Fruit fly (Drosophila melanogaster) whole organism, prepupa: ENCODE data around the gene CG11396.
A peak's percentile ranks its signal among the peaks of the same experiment; 100 is the strongest.

Experiments
- CG10669 ChIP-seq: fragments of 200-800 bp; sonication (Bioruptor generic); optimal IDR thresholded peaks from 3 replicates; lab custom pipeline; 2018; ENCODE audit warnings: missing biosample characterization, mild to moderate bottlenecking, missing genetic modification characterization, moderate library complexity
- CG11294 ChIP-seq: fragments of 200-800 bp; sonication (Bioruptor generic); IDR thresholded peaks from 2 replicates; pipeline ENCODE4 v1.3.6; 2022; ENCODE audit warnings: missing biosample characterization, missing genetic modification characterization
- CG11762 ChIP-seq: fragments of 200-800 bp; sonication (Bioruptor generic); optimal IDR thresholded peaks from 3 replicates; lab custom pipeline; 2016; ENCODE audit warnings: missing biosample characterization, missing genetic modification characterization; ENCODE audit not compliant: insufficient read depth
- CG11902 ChIP-seq: fragments of 200-800 bp; sonication (Bioruptor generic); optimal IDR thresholded peaks from 3 replicates; lab custom pipeline; 2016; ENCODE audit warnings: missing biosample characterization, missing genetic modification characterization
- CG15336 ChIP-seq: fragments of 200-800 bp; sonication (Bioruptor generic); IDR thresholded peaks from 2 replicates; pipeline ENCODE4 v1.3.6; 2022; ENCODE audit warnings: missing biosample characterization, missing genetic modification characterization
- CG1621 ChIP-seq: fragments of 200-800 bp; sonication (Bioruptor generic); optimal IDR thresholded peaks from 3 replicates; lab custom pipeline; 2018; ENCODE audit warnings: missing biosample characterization, mild to moderate bottlenecking, missing genetic modification characterization
- CG3032 ChIP-seq: fragments of 200-800 bp; optimal IDR thresholded peaks from 2 replicates; lab custom pipeline; 2019; ENCODE audit warnings: missing biosample characterization, mild to moderate bottlenecking, missing genetic modification characterization, moderate library complexity
- CG31627 ChIP-seq: fragments of 200-800 bp; sonication (Bioruptor generic); optimal IDR thresholded peaks from 3 replicates; lab custom pipeline; 2016; ENCODE audit warnings: missing biosample characterization, missing genetic modification characterization
- CG32006 ChIP-seq: fragments of 200-800 bp; sonication (Bioruptor generic); optimal IDR thresholded peaks from 3 replicates; lab custom pipeline; 2017; ENCODE audit warnings: missing biosample characterization, mild to moderate bottlenecking, missing genetic modification characterization
- CG34406 ChIP-seq: fragments of 200-800 bp; sonication (Bioruptor generic); optimal IDR thresholded peaks from 3 replicates; lab custom pipeline; 2016; ENCODE audit warnings: missing biosample characterization, missing genetic modification characterization
- CG6276 ChIP-seq: fragments of 200-800 bp; sonication (Bioruptor generic); optimal IDR thresholded peaks from 2 replicates; lab custom pipeline; 2017; ENCODE audit warnings: missing biosample characterization, mild to moderate bottlenecking, missing genetic modification characterization
- CG6792 ChIP-seq: fragments of 200-800 bp; sonication (Bioruptor generic); optimal IDR thresholded peaks from 3 replicates; lab custom pipeline; 2016; ENCODE audit warnings: missing biosample characterization, missing genetic modification characterization
- CG6854 ChIP-seq: fragments of 200-800 bp; sonication (Bioruptor generic); optimal IDR thresholded peaks from 2 replicates; lab custom pipeline; 2017; ENCODE audit warnings: missing biosample characterization, mild to moderate bottlenecking, missing genetic modification characterization
- CG7368 ChIP-seq: fragments of 200-800 bp; sonication (Bioruptor generic); optimal IDR thresholded peaks from 3 replicates; lab custom pipeline; 2016; ENCODE audit warnings: missing biosample characterization, missing genetic modification characterization
- CG8119 ChIP-seq: fragments of 200-800 bp; sonication (Bioruptor generic); IDR thresholded peaks from 3 replicates; pipeline ENCODE4 v1.3.6; 2022; ENCODE audit warnings: missing biosample characterization, missing genetic modification characterization
- CG8319 ChIP-seq: fragments of 200-800 bp; sonication (Bioruptor generic); optimal IDR thresholded peaks from 3 replicates; lab custom pipeline; 2016; ENCODE audit warnings: missing biosample characterization, missing genetic modification characterization
- CG8632 ChIP-seq: fragments of 200-800 bp; sonication (Bioruptor generic); optimal IDR thresholded peaks from 3 replicates; lab custom pipeline; 2016; ENCODE audit warnings: missing biosample characterization, missing genetic modification characterization
- CG9139 ChIP-seq: fragments of 200-800 bp; sonication (Bioruptor generic); optimal IDR thresholded peaks from 3 replicates; lab custom pipeline; 2017; ENCODE audit warnings: missing biosample characterization, mild to moderate bottlenecking, missing genetic modification characterization
- Eip75B ChIP-seq: fragments of 200-800 bp; sonication (Bioruptor generic); optimal IDR thresholded peaks from 3 replicates; lab custom pipeline; 2016; ENCODE audit warnings: missing biosample characterization, missing genetic modification characterization
- Eip93F ChIP-seq: fragments of 200-800 bp; sonication (Bioruptor generic); optimal IDR thresholded peaks from 2 replicates; lab custom pipeline; 2016; ENCODE audit warnings: missing biosample characterization, mild to moderate bottlenecking, missing genetic modification characterization
- Ets96B ChIP-seq: fragments of 200-800 bp; optimal IDR thresholded peaks from 2 replicates; lab custom pipeline; 2019; ENCODE audit warnings: missing biosample characterization, mild to moderate bottlenecking, missing genetic modification characterization, moderate library complexity
- Gug ChIP-seq: fragments of 200-800 bp; sonication (Bioruptor generic); IDR thresholded peaks from 2 replicates; pipeline ENCODE4 v1.3.6; 2022; ENCODE audit warnings: missing biosample characterization, missing genetic modification characterization
- Hr39 ChIP-seq: fragments of 200-800 bp; sonication (Bioruptor generic); optimal IDR thresholded peaks from 2 replicates; lab custom pipeline; 2016; ENCODE audit warnings: missing biosample characterization, missing genetic modification characterization
- Met ChIP-seq: fragments of 200-800 bp; sonication (Bioruptor generic); optimal IDR thresholded peaks from 3 replicates; lab custom pipeline; 2016; ENCODE audit warnings: missing biosample characterization, missing genetic modification characterization
- OdsH ChIP-seq: fragments of 200-800 bp; sonication (Bioruptor generic); optimal IDR thresholded peaks from 3 replicates; lab custom pipeline; 2016; ENCODE audit warnings: missing biosample characterization, missing genetic modification characterization
- Smox ChIP-seq: fragments of 200-800 bp; sonication (Bioruptor generic); optimal IDR thresholded peaks from 3 replicates; lab custom pipeline; 2016; ENCODE audit warnings: missing biosample characterization, missing genetic modification characterization
- Sox102F ChIP-seq: fragments of 200-800 bp; sonication (Bioruptor generic); optimal IDR thresholded peaks from 2 replicates; lab custom pipeline; 2016; ENCODE audit warnings: missing biosample characterization, mild to moderate bottlenecking, missing genetic modification characterization
- Sox14 ChIP-seq: fragments of 200-800 bp; sonication (Bioruptor generic); optimal IDR thresholded peaks from 3 replicates; lab custom pipeline; 2016; ENCODE audit warnings: missing biosample characterization, missing genetic modification characterization
- achi ChIP-seq: fragments of 200-800 bp; sonication (Bioruptor generic); optimal IDR thresholded peaks from 3 replicates; lab custom pipeline; 2016; ENCODE audit warnings: missing biosample characterization, missing genetic modification characterization
- acj6 ChIP-seq: fragments of 200-800 bp; sonication (Bioruptor generic); optimal IDR thresholded peaks from 3 replicates; lab custom pipeline; 2016; ENCODE audit warnings: missing biosample characterization, missing genetic modification characterization
- dac ChIP-seq: fragments of 200-800 bp; sonication (Bioruptor generic); optimal IDR thresholded peaks from 2 replicates; lab custom pipeline; 2017; ENCODE audit warnings: missing biosample characterization, mild to moderate bottlenecking, missing genetic modification characterization
- dsx ChIP-seq: fragments of 200-800 bp; optimal IDR thresholded peaks from 3 replicates; lab custom pipeline; 2019; ENCODE audit warnings: missing biosample characterization, mild to moderate bottlenecking, missing genetic modification characterization, moderate library complexity; ENCODE audit not compliant: poor library complexity, severe bottlenecking
- esn ChIP-seq: fragments of 200-800 bp; sonication (Bioruptor generic); optimal IDR thresholded peaks from 2 replicates; lab custom pipeline; 2016; ENCODE audit warnings: missing biosample characterization, mild to moderate bottlenecking, missing genetic modification characterization, moderate library complexity
- fkh ChIP-seq: fragments of 200-800 bp; sonication (Bioruptor generic); optimal IDR thresholded peaks from 3 replicates; lab custom pipeline; 2017; ENCODE audit warnings: missing biosample characterization, mild to moderate bottlenecking, missing genetic modification characterization, moderate library complexity
- net ChIP-seq: fragments of 200-800 bp; sonication (Bioruptor generic); optimal IDR thresholded peaks from 3 replicates; lab custom pipeline; 2016; ENCODE audit warnings: missing biosample characterization, missing genetic modification characterization
- pdm3 ChIP-seq: fragments of 200-800 bp; sonication (Bioruptor generic); optimal IDR thresholded peaks from 3 replicates; lab custom pipeline; 2016; ENCODE audit warnings: missing biosample characterization, missing genetic modification characterization
- salr ChIP-seq, 2 experiments: fragments of 200-800 bp; sonication (Bioruptor generic); optimal IDR thresholded peaks; 3 replicates each; lab custom pipeline; 2016 to 2018; ENCODE audit warnings: missing biosample characterization in 2 of 2, missing genetic modification characterization in 2 of 2, mild to moderate bottlenecking in 1 of 2
- spab ChIP-seq: fragments of 200-800 bp; sonication (Bioruptor generic); optimal IDR thresholded peaks from 2 replicates; lab custom pipeline; 2017; ENCODE audit warnings: missing biosample characterization, mild to moderate bottlenecking, missing genetic modification characterization, missing genetic modification reagents
- ss ChIP-seq, 2 experiments: fragments of 200-800 bp; sonication (Bioruptor generic); optimal IDR thresholded peaks; 2 replicates in 1 of 2; 3 replicates in 1 of 2; lab custom pipeline; 2017 to 2018; ENCODE audit warnings: mild to moderate bottlenecking in 2 of 2, missing biosample characterization in 2 of 2, missing genetic modification characterization in 2 of 2, moderate library complexity in 1 of 2
- svp ChIP-seq: fragments of 200-800 bp; sonication (Bioruptor generic); peaks from one replicate; lab custom pipeline; 2016; ENCODE audit warnings: missing biosample characterization, missing genetic modification characterization
- topi ChIP-seq: fragments of 200-800 bp; sonication (Bioruptor generic); optimal IDR thresholded peaks from 3 replicates; lab custom pipeline; 2016; ENCODE audit warnings: missing biosample characterization, missing genetic modification characterization

Gene CG11396

DNA sequence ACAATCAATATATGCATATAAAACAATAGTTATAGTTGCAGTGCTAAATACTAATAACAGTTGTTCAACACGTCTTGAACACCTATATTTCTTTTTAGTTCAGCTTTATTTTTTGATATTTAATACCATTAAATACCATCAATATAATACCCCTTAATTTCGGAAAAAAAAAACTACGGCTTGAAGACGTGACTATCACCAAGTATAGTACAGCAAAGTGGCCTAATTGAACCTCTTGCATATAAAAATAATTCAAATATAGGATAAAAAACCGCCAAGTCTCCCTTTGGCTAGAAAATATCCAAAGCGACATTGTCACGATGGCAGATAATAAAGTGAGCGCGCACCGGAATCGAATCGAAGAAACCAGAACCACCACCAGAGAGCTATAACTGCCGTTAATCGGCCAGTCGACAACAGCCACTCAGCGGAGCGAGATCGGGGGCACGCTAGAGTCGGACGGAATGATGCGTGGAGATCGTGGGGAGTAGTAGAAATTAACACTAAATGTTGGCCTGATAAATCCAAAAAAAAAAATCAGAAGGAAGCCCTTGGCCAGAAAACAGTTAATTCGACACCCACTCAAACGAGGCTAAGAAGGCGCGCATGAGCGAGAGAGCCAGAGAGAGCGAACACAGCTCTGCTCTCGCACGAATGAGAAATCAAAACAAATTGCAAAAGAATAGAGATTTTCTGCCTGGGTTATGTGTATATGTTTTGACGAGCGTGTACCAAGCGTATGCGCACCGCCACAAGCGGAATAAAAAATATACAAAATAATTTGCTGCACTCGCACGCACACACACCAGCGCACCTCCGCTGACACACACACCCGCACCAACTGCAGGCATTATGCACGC is 2.9 kb downstream of the CG11396 start (continued):
- TF ChIP-seq CG11762 (peak; percentile 5), CG34406 (GFP tag; lab: Kevin White, UChicago) (peak; percentile 32), CG32006 (GFP tag; lab: Kevin White, UChicago) (peak; percentile 68), dac (GFP tag; lab: Kevin White, UChicago) (no peak), CG31627 (GFP tag; lab: Kevin White, UChicago) (peak; percentile 25), ss (GFP tag; optimal IDR thresholded peaks at IDR 0.05; lab: Kevin White, UChicago) (peak; percentile 44 to 60), OdsH (peak; percentile 65), net (GFP tag; lab: Kevin White, UChicago) (peak; percentile 38), CG9139 (GFP tag; lab: Kevin White, UChicago) (no peak), CG11902 (GFP tag; lab: Kevin White, UChicago) (no peak), CG8319 (GFP tag; lab: Kevin White, UChicago) (no peak), Hr39 (GFP tag; lab: Kevin White, UChicago) (peak; percentile 41), CG6854 (GFP tag; lab: Kevin White, UChicago) (no peak), Sox102F (GFP tag; lab: Kevin White, UChicago) (no peak), svp (GFP tag; lab: Kevin White, UChicago) (peak; percentile 59), CG3032 (tag; lab: Kevin White, UChicago) (peak; percentile 88), Met (GFP tag; lab: Kevin White, UChicago) (peak; percentile 55), dsx (GFP tag; lab: Kevin White, UChicago) (peak; percentile 11), pdm3 (GFP tag; lab: Kevin White, UChicago) (peak; percentile 55), Eip75B (GFP tag; lab: Kevin White, UChicago) (peak; percentile 28), esn (GFP tag; lab: Kevin White, UChicago) (peak; percentile 64), achi (GFP tag; lab: Kevin White, UChicago) (peak; percentile 37), acj6 (GFP tag; lab: Kevin White, UChicago) (no peak), CG1621 (tag; lab: Kevin White, UChicago) (no peak), salr (GFP tag; optimal IDR thresholded peaks at IDR 0.05; lab: Kevin White, UChicago) (peak in 1 of 2 experiments; percentile 54), CG15336 (GFP tag; lab: Robert Waterston, UW) (peak; percentile 56), CG8632 (GFP tag; lab: Kevin White, UChicago) (peak; percentile 30), Ets96B (peak; percentile 19), CG6276 (peak; percentile 36), CG11294 (GFP tag; lab: Robert Waterston, UW) (no peak), CG8119 (GFP tag; lab: Robert Waterston, UW) (peak; percentile 30; the same call in 2 of the 3 replicates), Eip93F (peak; percentile 57), topi (GFP tag; lab: Kevin White, UChicago) (peak; percentile 48), Smox (GFP tag; lab: Kevin White, UChicago) (peak; percentile 57), spab (GFP tag; lab: Kevin White, UChicago) (peak; percentile 1), CG10669 (GFP tag; lab: Kevin White, UChicago) (no peak), fkh (peak; percentile 6), Sox14 (GFP tag; lab: Kevin White, UChicago) (peak; percentile 43)
- TF ChIP-seq, all 60 proteins: peak for 38

DNA sequence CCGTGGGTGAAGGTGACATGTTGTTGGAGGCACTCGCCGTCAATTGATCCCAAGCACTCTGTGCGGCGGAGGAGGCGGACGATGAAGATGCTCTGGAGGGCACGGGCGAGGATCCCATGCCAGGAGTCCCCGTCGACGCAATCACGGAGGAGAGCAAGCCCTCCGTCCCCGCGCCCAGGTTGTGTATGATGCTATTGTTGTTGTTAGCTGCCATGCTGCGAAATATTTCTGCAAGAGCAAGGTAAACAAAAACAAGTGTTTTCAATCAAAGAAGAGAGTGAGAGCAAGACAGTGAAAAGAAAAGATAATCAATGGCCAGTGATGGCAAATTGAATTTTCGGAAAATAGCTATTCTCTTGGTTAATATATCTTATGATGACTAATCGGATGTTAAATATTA is 3.5 kb downstream of the CG11396 start:
- TF ChIP-seq Gug (GFP tag; lab: Robert Waterston, UW) (no peak), CG6792 (GFP tag; lab: Kevin White, UChicago) (no peak), CG15336 (GFP tag; lab: Robert Waterston, UW) (peak; percentile 6; the same call in 1 of the 2 replicates), CG1621 (tag; lab: Kevin White, UChicago) (peak; percentile 34), fkh (peak; percentile 10), CG7368 (GFP tag; lab: Kevin White, UChicago) (no peak), CG8319 (GFP tag; lab: Kevin White, UChicago) (no peak)
- TF ChIP-seq, all 60 proteins: peak for 3
